Worm (Caenorhabditis elegans): ENCODE measurements around the gene set-30.

set-30 gene

DNA sequence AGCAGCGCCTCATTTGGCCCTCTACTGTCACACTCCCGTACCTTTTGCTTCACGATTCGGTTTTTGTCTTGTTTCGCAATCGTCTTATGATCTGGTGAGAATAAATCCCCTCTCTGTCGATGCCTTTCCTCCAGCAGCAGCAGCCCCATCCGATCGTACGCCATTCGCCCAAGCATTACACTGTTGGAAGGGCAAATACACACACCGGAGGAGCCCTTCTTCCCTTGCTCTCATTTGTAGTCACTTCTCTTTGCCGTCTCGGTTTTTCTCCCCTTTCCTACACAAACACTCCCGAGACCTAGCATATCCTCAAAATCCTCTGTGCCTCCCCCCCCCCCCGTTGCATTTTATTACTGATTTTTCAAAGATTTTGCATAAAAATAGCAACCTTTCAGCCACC lies at the start of gene set-30:
set-30 (plus strand) TSS at position 396 of the 400 bp plus-strand sequence.
- TF ChIP-seq unc-62 (GFP tag; optimal IDR thresholded peaks at IDR 0.05): no peak

DNA sequence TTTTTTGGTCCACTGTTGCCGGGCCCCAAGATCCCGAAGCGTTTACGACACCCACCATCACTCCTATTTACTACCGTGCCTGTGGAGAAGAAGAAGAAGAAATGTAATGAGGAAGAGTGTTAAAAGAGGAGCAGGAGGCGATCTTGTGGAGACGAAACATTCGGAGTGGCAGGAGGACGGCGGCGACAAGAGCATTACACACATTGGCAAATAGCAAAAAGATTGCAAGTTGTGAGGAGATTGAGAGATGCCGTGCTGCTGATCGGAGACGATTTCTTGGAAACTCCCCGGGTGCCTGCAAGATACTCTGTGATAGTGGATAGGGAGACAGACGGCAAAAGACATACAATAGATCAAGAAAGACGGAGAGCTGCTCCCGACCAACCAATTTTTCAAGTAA lies 41.8 kb upstream of the set-30 start, which contains the start of gene M03F4.4:
M03F4.4 (minus strand) TSS at position 160 of the 400 bp plus-strand sequence.
- TF ChIP-seq unc-62 (GFP tag; optimal IDR thresholded peaks at IDR 0.05): no peak

DNA sequence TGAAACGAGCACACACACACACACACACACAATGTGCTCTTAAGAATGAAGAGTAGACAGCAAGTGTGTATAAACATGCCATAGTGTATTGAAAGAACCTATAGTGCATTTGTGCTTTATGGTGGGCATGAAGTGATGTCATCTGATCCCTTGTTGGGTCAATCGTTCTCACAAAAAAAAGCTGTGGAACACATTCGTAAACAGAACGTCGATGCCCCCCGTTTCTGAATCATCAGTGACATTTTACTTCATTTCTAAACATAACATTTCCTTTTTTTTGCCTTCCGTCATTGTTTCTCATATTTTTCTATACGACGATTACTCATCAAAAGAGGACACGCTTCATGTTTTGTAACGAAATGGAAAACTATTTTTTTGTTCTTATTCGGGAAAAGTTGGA lies 40.1 kb upstream of the set-30 start:
- no peak for TF ChIP-seq unc-62 (GFP tag; optimal IDR thresholded peaks at IDR 0.05)

DNA sequence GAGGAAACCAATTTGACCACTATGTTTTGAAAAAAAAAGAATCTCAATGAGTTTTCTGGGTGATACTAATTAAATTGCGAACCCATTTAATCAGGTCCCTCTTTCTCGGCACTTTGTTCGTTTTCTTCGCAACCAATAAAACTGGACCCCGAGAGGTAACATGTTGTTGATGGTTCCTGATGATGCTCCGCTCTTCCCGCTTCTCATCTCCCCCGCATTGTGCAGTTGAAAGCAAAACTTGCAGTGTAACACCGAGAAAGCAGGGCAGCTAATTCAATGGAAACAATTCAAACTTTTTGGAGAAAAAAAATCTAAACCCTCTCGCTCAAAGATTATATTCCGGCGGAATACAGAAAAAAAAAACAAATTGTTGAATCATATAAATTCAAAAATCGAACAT lies 39.6 kb upstream of the set-30 start:
- no peak for TF ChIP-seq unc-62 (GFP tag; optimal IDR thresholded peaks at IDR 0.05)

DNA sequence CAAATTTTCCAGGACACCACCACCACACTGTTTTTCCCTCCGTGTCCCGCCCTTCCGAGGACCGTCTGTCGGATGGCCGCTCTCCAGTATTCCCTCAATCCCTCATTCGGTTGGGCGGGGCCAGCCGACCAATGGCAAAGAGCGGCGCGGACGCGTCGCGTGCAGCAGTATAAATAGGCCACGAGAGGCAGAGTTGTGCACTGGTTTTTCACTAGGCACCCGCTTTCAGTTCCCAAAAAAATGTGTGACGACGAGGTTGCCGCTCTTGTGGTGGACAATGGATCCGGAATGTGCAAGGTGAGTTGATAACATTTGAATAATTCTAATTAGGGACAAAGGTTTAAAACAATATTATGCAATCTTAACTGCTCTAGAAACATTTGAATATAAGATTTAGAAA lies 38.6 kb upstream of the set-30 start, which contains the start of gene act-4:
act-4 (plus strand) TSS at position 200 of the 400 bp plus-strand sequence.
- TF ChIP-seq unc-62 (GFP tag; optimal IDR thresholded peaks at IDR 0.05): no peak

DNA sequence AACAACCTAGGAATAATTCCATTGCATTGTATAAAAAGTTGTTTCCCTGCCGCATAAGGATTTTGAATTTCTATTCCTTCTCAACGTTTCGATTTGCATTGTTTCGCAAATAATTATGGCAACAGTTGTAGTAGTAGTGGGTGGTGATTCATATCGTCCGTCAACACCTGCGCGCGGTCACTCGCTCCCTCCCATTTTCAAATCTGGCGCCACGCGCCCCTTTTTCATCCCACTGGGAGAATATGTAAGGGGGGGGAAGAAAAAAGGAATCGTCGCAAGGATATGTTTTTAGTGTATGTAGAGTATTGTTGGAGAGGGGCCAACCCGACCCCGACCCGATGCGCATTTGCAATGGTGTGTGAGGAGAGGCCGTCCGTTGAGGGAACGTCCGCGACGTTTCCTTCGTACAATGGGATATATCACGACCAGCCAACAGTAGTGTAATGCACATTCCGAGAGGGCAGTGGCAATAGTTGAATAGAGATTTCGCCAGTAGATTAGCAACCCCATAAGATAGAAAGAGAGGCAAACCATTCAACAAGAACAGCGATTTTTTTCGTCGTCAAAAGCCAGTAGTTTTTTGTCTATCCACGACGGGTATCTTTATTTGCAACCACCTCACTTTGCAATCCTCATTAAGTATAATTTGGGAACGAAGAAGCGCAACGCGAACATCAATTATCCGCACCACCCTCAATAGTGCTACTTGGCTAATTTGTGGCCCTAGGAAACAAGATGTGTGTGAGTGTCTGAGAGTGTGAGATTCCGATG lies 38.0 kb upstream of the set-30 start:
- TF ChIP-seq unc-62 (GFP tag; optimal IDR thresholded peaks at IDR 0.05): no peak

DNA sequence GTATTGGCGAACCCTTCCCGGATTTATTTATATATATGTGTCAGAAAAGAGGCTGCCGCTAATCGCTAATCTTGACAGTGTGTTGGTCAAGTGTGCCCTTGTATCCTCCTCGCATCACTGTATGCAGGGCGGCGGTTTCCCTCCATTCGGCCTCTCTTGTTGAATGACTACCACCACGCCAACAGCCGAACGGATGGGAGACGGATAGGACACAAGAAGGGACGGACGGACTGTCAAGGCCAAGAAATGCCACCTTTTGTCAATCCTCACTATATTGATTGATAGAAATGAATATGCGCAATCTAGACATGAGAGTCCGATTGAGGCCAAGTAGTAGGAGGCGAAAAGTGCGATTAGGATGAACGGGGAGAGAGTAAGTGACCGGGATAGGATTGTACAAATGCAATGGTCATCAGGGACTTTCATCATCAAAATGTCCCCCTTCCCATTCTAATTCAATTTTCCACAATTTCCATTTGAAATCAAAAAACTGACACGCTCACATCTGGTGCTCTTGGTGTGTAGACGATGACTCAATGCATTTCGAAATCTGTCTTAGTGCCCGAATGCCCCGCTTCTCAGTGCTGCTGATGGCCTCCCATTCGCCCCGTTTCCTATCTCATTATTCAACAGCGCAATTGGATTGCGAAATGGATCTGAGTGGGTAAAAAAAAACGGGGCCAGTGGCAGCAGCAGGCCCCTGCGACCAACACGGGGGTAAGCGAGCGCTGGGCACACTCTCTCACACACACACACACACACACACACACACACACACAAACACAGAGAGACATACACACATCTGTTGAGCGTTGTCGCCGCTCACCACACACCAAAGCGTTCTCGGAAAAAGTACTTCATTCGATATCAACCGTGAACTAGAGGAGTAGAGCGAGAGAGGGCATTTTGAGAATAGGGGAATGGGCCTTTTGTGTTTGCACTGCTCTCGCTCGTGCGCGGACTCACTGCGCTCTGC lies 37.1 kb upstream of the set-30 start:
- no peak for TF ChIP-seq unc-62 (GFP tag; optimal IDR thresholded peaks at IDR 0.05)

DNA sequence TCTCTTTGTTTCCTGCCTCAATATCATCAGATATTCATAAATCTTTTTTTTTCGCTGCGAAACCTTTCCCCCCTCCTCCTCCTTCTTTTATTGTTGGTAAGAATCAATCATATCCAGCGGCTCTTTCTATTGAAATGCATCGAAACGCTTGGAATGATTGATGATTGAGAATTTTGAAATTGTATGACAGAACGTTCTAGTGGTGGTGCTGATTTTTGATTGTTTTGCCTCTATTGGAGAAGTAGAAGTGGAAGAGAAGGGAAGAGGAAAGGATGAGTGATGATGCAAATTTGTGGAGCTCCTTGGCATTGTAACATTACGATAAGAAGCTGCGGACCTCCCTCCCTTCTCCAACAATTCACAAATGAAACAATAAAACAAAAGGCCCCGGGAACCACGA lies 33.5 kb upstream of the set-30 start:
- no peak for TF ChIP-seq unc-62 (GFP tag; optimal IDR thresholded peaks at IDR 0.05)

DNA sequence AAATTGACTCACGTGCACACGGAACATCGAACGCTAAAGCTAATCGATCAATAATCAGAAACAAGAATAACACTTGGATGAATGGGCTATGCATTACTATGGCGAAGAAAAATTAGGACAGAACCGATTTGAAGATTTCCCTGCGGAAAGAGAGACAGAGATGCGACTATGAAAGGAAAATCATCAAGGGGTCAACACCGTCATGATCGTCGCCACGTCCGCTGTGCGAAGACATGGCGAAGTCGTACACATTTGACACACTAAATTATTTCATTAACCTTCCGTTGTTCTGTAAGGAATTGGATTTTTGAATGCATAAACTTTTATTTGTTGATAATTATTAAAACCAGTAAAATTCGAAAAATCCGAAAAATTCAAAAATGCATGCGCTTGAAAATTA lies 29.8 kb upstream of the set-30 start, which contains the start of gene M03F4.6:
M03F4.6 (minus strand) TSS at position 101 of the 400 bp plus-strand sequence.
- no peak for TF ChIP-seq unc-62 (GFP tag; optimal IDR thresholded peaks at IDR 0.05)

DNA sequence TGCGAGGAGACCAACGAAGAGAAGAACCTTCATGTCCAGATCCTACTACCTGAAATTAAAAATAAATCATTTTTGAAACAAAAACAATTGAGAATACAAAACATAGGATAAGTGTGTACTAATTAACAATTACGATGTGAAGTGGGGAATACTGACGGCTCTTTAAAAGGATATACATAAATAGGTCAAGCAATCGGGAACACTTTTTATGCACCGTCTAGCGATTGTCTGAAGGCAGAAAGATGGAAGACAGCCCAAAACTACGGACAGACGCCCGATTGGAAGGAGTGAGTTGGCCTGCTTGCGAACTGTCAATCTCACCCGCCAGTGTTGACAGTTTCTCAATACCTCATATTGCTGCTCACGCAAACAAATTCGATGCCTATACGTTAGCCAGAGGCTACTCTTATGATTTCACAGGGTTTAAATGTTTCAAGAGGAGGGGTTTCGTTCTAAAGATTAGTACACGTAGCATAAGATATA lies 28.2 kb upstream of the set-30 start, which contains the start of gene calu-1:
calu-1 (minus strand) TSS at position 51 of the 483 bp plus-strand sequence.
- TF ChIP-seq unc-62 (GFP tag; optimal IDR thresholded peaks at IDR 0.05): no peak

DNA sequence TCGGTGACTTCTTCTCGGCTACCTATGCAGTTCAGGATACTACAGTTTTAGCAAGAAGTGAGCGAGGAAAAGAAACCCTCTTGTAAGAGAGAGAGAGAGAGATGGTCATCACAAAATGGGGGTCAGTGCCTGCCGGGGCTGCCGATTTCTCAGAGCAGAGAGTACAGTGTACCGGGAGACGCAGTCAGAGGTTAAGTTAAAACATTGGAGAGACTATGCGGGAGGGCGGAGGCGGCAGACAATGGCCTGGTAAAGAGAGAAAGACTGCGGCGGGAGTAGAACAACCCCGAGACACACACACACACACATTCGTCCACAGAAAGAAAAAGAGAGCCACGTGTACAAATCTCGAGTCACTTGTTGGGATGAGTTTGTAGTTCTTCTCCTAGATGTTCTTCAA lies 27.6 kb upstream of the set-30 start:
- TF ChIP-seq unc-62 (GFP tag; optimal IDR thresholded peaks at IDR 0.05): no peak

DNA sequence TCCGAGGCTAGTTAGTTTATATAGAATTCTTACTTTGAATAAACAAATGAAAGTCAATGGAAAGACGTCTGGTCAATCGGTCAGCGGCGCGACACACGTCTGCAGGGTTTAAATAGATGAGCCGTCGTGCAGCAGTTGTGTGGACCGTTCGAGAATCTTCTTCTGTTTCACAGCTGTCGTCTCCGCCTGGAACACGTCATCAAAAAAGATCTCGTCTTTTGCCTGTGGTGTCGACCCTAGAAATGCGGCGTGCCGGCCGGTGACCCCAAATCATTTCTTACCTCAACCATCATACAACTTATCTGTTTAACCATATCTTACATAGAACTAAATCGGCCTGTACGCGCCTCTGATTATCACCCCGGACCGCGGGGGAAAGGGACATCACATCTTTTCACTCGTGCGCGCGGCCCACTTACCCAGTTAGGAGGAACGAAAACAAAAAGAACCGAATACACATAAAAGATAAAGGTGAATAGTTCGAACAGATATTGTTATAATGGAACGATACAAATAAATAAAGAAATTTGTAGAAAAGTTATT lies 27.0 kb upstream of the set-30 start:
- no peak for TF ChIP-seq unc-62 (GFP tag; optimal IDR thresholded peaks at IDR 0.05)

DNA sequence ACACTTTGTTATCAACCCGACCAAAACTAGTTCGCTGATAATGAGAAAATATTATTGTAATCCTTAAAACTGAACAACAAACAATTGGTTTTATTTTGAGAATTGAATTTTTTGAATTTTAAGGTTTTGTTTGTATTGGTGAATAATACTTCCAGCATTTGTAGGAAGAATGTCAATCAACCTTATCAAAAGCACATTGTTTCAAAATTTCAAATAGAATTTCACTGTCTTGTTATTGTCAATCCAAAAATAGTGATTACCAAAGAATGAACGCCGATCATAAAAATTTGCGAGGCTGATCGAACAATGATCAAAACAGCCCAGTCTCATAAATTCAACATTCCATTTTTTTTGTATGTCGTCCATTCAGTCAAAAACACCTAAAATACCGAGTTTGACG lies 24.6 kb upstream of the set-30 start:
- no peak for TF ChIP-seq unc-62 (GFP tag; optimal IDR thresholded peaks at IDR 0.05)

DNA sequence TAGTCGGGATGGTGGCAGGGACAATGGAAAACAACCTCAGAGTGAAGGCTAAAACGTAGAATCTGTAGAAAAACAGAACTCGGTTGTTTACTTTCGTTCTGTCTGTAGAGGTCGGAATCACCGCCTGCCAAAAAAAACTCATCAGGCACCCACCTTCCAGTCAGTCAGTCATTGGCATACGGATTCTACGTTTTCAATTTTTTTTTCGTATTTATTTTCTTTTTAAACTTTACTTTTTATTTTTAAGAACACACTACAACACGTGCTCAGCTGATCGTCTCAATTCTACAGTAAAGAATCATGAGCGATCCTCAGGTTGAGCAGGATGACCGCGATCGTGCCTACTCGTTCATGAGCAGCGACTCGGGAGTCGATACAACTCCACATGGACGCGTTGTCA lies 22.5 kb upstream of the set-30 start, which contains the start of gene lfi-1:
lfi-1 (plus strand) TSS at position 301 of the 400 bp plus-strand sequence.
- TF ChIP-seq unc-62 (GFP tag; optimal IDR thresholded peaks at IDR 0.05): no peak

DNA sequence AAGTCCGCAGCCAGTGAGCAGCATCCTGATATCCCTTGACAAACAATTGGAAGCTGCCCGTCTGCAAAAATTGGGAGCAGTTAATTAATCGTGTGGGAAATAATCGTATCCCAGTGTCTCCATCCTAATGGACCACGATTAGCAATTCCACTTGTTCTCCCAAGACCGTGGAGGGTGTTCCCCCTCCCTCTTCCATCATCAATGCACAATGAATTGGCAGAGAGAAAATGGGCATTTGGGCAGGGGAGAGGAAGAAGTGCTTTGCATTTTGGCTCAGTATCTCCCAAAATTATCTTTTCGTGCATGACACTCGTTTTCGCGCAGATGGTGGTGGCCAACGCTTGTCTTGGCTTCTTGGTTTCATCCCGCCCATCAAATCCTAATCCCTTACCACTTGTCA lies 21.0 kb upstream of the set-30 start:
- TF ChIP-seq unc-62 (GFP tag; optimal IDR thresholded peaks at IDR 0.05): no peak

DNA sequence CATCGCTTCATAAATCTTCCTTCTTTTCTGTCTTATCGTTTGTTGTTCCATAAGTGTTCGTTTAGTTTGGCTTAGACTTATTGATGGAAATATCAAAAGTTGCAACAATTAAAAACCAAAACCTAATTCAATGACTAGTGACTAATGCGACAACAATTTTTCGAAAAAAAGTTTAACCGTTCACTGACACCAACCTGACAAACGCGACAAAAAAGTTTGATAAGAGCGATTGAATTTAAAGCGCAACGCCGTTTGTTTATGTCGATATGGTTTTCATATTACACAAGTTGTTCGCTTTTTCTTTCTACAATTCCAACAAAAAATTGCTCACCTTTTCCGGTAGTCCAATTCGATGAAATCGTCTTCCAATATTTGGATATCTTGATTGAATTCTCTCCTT lies 20.0 kb upstream of the set-30 start:
- TF ChIP-seq unc-62 (GFP tag; optimal IDR thresholded peaks at IDR 0.05): no peak

Data from whole organism, dauer.